Fruit fly (Drosophila melanogaster): ENCODE data around the gene Manf.

Manf gene

DNA sequence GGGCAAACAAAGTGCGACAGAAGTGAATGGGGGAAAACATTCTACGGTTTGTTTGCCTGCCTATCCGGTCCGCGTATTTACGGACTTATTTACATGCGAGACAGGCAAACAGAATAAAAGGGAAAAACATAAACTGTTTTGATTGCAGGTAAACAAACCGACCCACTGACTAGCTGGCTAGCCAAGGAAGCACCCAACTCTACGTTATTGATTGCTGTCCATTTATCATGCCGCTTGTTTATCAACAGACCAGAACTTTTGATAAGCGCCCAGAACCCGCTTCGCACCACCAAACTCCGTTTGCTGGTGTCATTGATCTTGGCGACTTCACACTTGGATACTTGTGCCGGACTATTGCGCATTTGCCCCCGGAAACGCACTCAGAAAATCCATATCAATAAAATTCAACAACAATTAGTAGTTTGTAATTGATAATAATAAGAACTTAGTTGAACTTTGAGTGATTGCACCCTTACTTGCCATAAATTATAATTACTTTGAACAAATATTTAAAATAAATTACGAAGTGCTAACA, 17.3 kb upstream of the Manf start (continued):
- TF ChIP-seq CG14667 (GFP tag; IDR thresholded peaks at IDR 0.05) (no peak), dpn (GFP tag; optimal IDR thresholded peaks at IDR 0.05) (peak; percentile 47 to 71), gsb (GFP tag; IDR thresholded peaks at IDR 0.05) (peak; percentile 63), Oaz (GFP tag; IDR thresholded peaks at IDR 0.05) (no peak), CG10959 (GFP tag; IDR thresholded peaks at IDR 0.05) (no peak), CG31365 (tag; optimal IDR thresholded peaks at IDR 0.05) (peak; percentile 51), CG4424 (GFP tag; optimal IDR thresholded peaks at IDR 0.05) (peak; percentile 28), CG11456 (GFP tag; IDR thresholded peaks at IDR 0.05) (peak; percentile 72; the same call in 2 of the 3 replicates), H2.0 (GFP tag; IDR thresholded peaks at IDR 0.05) (no peak), CG1647 (GFP tag; optimal IDR thresholded peaks at IDR 0.05) (no peak), inv (GFP tag; IDR thresholded peaks at IDR 0.05; ENCODE audit: partially characterized antibody) (no peak), Blimp-1 (GFP tag; optimal IDR thresholded peaks at IDR 0.05) (peak; percentile 49), pum (GFP tag; optimal IDR thresholded peaks at IDR 0.05) (peak; percentile 19), vnd (GFP tag; IDR thresholded peaks at IDR 0.05; ENCODE audit: partially characterized antibody) (no peak), CG4404 (GFP tag; IDR thresholded peaks at IDR 0.05) (no peak), CG6683 (GFP tag; optimal IDR thresholded peaks at IDR 0.05) (no peak), CG7372 (GFP tag; IDR thresholded peaks at IDR 0.05) (no peak), twi (tag; optimal IDR thresholded peaks at IDR 0.05) (peak; percentile 35), CG16815 (GFP tag; optimal IDR thresholded peaks at IDR 0.05) (peak; percentile 24), Ravus (GFP tag; IDR thresholded peaks at IDR 0.05) (no peak), CG12942 (GFP tag; optimal IDR thresholded peaks at IDR 0.05) (peak; percentile 68), YL-1 (GFP tag; optimal IDR thresholded peaks at IDR 0.05) (peak; percentile 65), CG30403 (GFP tag; optimal IDR thresholded peaks at IDR 0.05) (no peak), CG6654 (GFP tag; optimal IDR thresholded peaks at IDR 0.05) (no peak), Opbp (GFP tag; IDR thresholded peaks at IDR 0.05; ENCODE audit: partially characterized antibody) (no peak), CG11085 (GFP tag; IDR thresholded peaks at IDR 0.05) (no peak; the same call in 1 of the 2 replicates), CG13624 (GFP tag; optimal IDR thresholded peaks at IDR 0.05) (no peak), unc-4 (GFP tag; IDR thresholded peaks at IDR 0.05; ENCODE audit: partially characterized antibody) (no peak), ind (GFP tag; optimal IDR thresholded peaks at IDR 0.05) (no peak), Fer2 (tag; optimal IDR thresholded peaks at IDR 0.05) (peak; percentile 50), CG9797 (GFP tag; optimal IDR thresholded peaks at IDR 0.05) (peak; percentile 21), Doc3 (GFP tag; IDR thresholded peaks at IDR 0.05; ENCODE audit: partially characterized antibody) (no peak), mld (GFP tag; IDR thresholded peaks at IDR 0.05; ENCODE audit: partially characterized antibody) (no peak), Spps (tag; optimal IDR thresholded peaks at IDR 0.05) (peak; percentile 51), gcm2 (GFP tag; optimal IDR thresholded peaks at IDR 0.05) (no peak), Meics (GFP tag; optimal IDR thresholded peaks at IDR 0.05) (peak; percentile 61), CG2199 (GFP tag; IDR thresholded peaks at IDR 0.05) (no peak), HLH54F (GFP tag; optimal IDR thresholded peaks at IDR 0.05) (no peak), p53 (GFP tag; optimal IDR thresholded peaks at IDR 0.05) (peak; percentile 37), ATbp (GFP tag; optimal IDR thresholded peaks at IDR 0.05) (peak; percentile 83), klu (GFP tag; IDR thresholded peaks at IDR 0.05) (0 out of 2 replicates have a peak, but pooled peaks have one; percentile 24), zfh2 (GFP tag; optimal IDR thresholded peaks at IDR 0.05) (no peak), Dref (GFP tag; IDR thresholded peaks at IDR 0.05) (no peak), emc (GFP tag; optimal IDR thresholded peaks at IDR 0.05) (no peak), Dip2 (GFP tag; IDR thresholded peaks at IDR 0.05) (no peak), MESR4 (GFP tag; optimal IDR thresholded peaks at IDR 0.05) (peak; percentile 14), Xrp1 (GFP tag; IDR thresholded peaks at IDR 0.05) (peak; percentile 87), Lpt (GFP tag; optimal IDR thresholded peaks at IDR 0.05) (no peak), Side (GFP tag; optimal IDR thresholded peaks at IDR 0.05) (peak; percentile 47), psq (GFP tag; optimal IDR thresholded peaks at IDR 0.05) (peak; percentile 30), CG2889 (GFP tag; IDR thresholded peaks at IDR 0.05) (0 out of 3 replicates have a peak, but pooled peaks have one; percentile 35)
